Worm (Caenorhabditis elegans) whole organism, L3 larva: ENCODE measurements around the gene R03H10.5.
"Not testable (repeated sequence)": the region's sequence is repeated elsewhere in the genome, so short reads cannot be mapped to it uniquely, and the experiment has no call there.

ENCODE experiments used
- R02D3.7 ChIP-seq: fragments of 150-350 bp; optimal IDR thresholded peaks from 2 replicates; lab custom pipeline; 2014; ENCODE audit warnings: missing biosample characterization, missing genetic modification characterization
- ZK546.5 ChIP-seq: sonication (generic microtip); optimal IDR thresholded peaks from 2 replicates; lab custom pipeline; 2017; ENCODE audit warnings: missing biosample characterization, missing genetic modification characterization
- ama-1 ChIP-seq: fragments of 150-350 bp; optimal IDR thresholded peaks from 2 replicates; lab custom pipeline; 2018
- ceh-16 ChIP-seq: sonication (generic microtip); optimal IDR thresholded peaks from 2 replicates; lab custom pipeline; 2017; ENCODE audit warnings: missing biosample characterization, missing genetic modification characterization
- ceh-28 ChIP-seq: fragments of 150-350 bp; optimal IDR thresholded peaks from 2 replicates; lab custom pipeline; 2014; ENCODE audit warnings: missing biosample characterization, missing genetic modification reagents, missing genetic modification characterization
- ceh-9 ChIP-seq: sonication (generic microtip); optimal IDR thresholded peaks from 2 replicates; lab custom pipeline; 2018; ENCODE audit warnings: missing biosample characterization, missing genetic modification characterization
- daf-12 ChIP-seq: fragments of 150-350 bp; optimal IDR thresholded peaks from 2 replicates; lab custom pipeline; 2014; ENCODE audit warnings: missing biosample characterization, missing genetic modification reagents, missing genetic modification characterization
- egl-27 ChIP-seq: sonication (generic microtip); optimal IDR thresholded peaks from 4 replicates; lab custom pipeline; 2017; ENCODE audit warnings: missing biosample characterization, missing genetic modification reagents, missing genetic modification characterization
- egl-5 ChIP-seq: fragments of 150-350 bp; optimal IDR thresholded peaks from 2 replicates; lab custom pipeline; 2017; ENCODE audit warnings: missing biosample characterization, missing genetic modification reagents, missing genetic modification characterization, inconsistent platforms
- elt-2 ChIP-seq: sonication (generic microtip); optimal IDR thresholded peaks from 2 replicates; lab custom pipeline; 2016; ENCODE audit warnings: missing genetic modification reagents, mild to moderate bottlenecking, missing genetic modification characterization, missing compliant biosample characterization
- elt-3 ChIP-seq, 3 experiments: fragments of 150-350 bp in 1 of 3; sonication (generic microtip) in 2 of 3; optimal IDR thresholded peaks; 2 replicates in 2 of 3; 4 replicates in 1 of 3; lab custom pipeline; 2014 to 2017; ENCODE audit warnings: missing biosample characterization in 3 of 3, missing genetic modification characterization in 3 of 3
- eor-1 ChIP-seq, 2 experiments: fragments of 150-350 bp; optimal IDR thresholded peaks; 2 replicates each; lab custom pipeline; 2014 to 2018; ENCODE audit warnings: missing biosample characterization in 2 of 2, missing genetic modification characterization in 2 of 2
- fkh-10 ChIP-seq: sonication (generic microtip); optimal IDR thresholded peaks from 2 replicates; lab custom pipeline; 2017; ENCODE audit warnings: missing biosample characterization, missing genetic modification reagents, missing genetic modification characterization
- hmg-11 ChIP-seq: sonication (generic microtip); optimal IDR thresholded peaks from 2 replicates; lab custom pipeline; 2016; ENCODE audit warnings: missing genetic modification characterization, missing compliant biosample characterization
- jun-1 ChIP-seq: fragments of 150-350 bp; optimal IDR thresholded peaks from 2 replicates; lab custom pipeline; 2014; ENCODE audit warnings: missing biosample characterization, missing genetic modification reagents, missing genetic modification characterization
- lin-15B ChIP-seq: fragments of 150-350 bp; optimal IDR thresholded peaks from 2 replicates; lab custom pipeline; 2014; ENCODE audit warnings: missing biosample characterization, missing genetic modification characterization
- nfya-1 ChIP-seq: sonication (generic microtip); optimal IDR thresholded peaks from 2 replicates; lab custom pipeline; 2017; ENCODE audit warnings: missing genetic modification characterization, mild to moderate bottlenecking, missing compliant biosample characterization, antibody characterized with exemption, moderate library complexity; ENCODE audit not compliant: insufficient read depth
- nhr-23 ChIP-seq: fragments of 150-350 bp; optimal IDR thresholded peaks from 2 replicates; lab custom pipeline; 2014; ENCODE audit warnings: missing biosample characterization, missing genetic modification reagents, missing genetic modification characterization
- nhr-25 ChIP-seq: sonication (generic microtip); optimal IDR thresholded peaks from 2 replicates; lab custom pipeline; 2017; ENCODE audit warnings: missing biosample characterization, missing genetic modification characterization
- nhr-43 ChIP-seq: sonication (generic microtip); optimal IDR thresholded peaks from 2 replicates; lab custom pipeline; 2016; ENCODE audit warnings: mild to moderate bottlenecking, missing genetic modification characterization, missing compliant biosample characterization; ENCODE audit not compliant: poor library complexity, severe bottlenecking
- nhr-76 ChIP-seq: fragments of 150-350 bp; sonication (generic microtip); optimal IDR thresholded peaks from 5 replicates; lab custom pipeline; 2014; ENCODE audit warnings: missing biosample characterization, missing genetic modification characterization
- nhr-77 ChIP-seq: fragments of 150-350 bp; optimal IDR thresholded peaks from 2 replicates; lab custom pipeline; 2014; ENCODE audit warnings: missing biosample characterization, missing genetic modification characterization
- pha-4 ChIP-seq: fragments of 150-350 bp; optimal IDR thresholded peaks from 2 replicates; lab custom pipeline; 2014; ENCODE audit warnings: missing biosample characterization, missing genetic modification reagents, missing genetic modification characterization
- pqm-1 ChIP-seq: fragments of 150-350 bp; optimal IDR thresholded peaks from 2 replicates; lab custom pipeline; 2017; ENCODE audit warnings: missing biosample characterization, missing genetic modification characterization, inconsistent platforms
- skn-1 ChIP-seq: fragments of 150-350 bp; optimal IDR thresholded peaks from 2 replicates; lab custom pipeline; 2014; ENCODE audit warnings: missing biosample characterization, missing genetic modification characterization
- snpc-4 ChIP-seq: fragments of 150-350 bp; optimal IDR thresholded peaks from 2 replicates; lab custom pipeline; 2014; ENCODE audit warnings: missing biosample characterization, missing genetic modification characterization
- zag-1 ChIP-seq: fragments of 150-350 bp; optimal IDR thresholded peaks from 2 replicates; lab custom pipeline; 2014; ENCODE audit warnings: missing biosample characterization, missing genetic modification characterization
- ztf-4 ChIP-seq: fragments of 150-350 bp; optimal IDR thresholded peaks from 2 replicates; lab custom pipeline; 2014; ENCODE audit warnings: missing biosample characterization, missing genetic modification characterization

R03H10.5 gene

DNA sequence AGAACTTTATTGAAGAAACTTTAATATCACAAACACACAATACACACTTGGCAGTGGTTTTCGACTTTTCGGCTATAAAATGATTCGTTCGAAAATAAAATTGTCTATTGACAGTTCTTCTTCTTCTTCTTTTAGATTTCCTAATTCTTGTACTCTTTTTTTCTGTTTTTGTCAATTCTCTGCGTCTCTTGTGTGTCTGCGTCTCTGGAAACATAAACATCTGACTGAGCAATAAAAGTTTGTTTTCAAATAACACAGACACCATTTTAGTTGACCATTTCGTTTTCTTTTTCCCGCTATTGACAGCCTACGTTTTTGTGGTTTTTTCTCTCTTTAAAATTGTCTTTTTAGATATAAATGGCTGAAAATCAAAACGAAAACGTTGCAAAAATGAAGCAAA lies 9.5 kb upstream of the R03H10.5 start, which contains the start of gene R03H10.1:
TSS of gene R03H10.1 (plus strand) at position 352 of the 400 bp plus-strand sequence.
- TF ChIP-seq pha-4 (tag; lab: Kevin White, UChicago) (peak; percentile 74), egl-5 (tag; lab: Kevin White, UChicago) (peak; percentile 51), daf-12 (tag; lab: Kevin White, UChicago) (no peak)

DNA sequence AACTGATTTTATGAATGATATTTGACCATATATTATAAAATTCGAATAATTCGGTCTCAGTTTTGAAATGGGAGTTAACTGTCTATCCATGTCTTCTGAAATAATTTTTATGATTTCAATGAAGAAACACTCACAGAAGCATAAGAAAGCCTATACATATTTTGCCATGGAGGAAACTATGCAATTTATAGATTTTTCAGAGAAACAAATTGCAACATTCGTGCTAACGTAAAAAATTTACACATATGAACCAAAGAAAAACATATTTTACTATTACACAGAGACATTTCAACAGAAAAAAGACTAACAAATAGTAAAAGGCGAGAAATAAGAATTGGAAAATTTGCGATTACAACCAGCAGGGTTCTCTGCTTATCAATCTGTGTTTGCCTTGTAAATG lies 8.4 kb upstream of the R03H10.5 start, which contains the start of gene R03H10.7:
TSS of gene R03H10.7 (minus strand) at position 101 of the 400 bp plus-strand sequence.
- TF ChIP-seq ceh-28 (tag; lab: Kevin White, UChicago) (no peak), daf-12 (tag; lab: Kevin White, UChicago) (no peak), ZK546.5 (tag; lab: Kevin White, UChicago) (no peak), ceh-9 (tag; lab: Kevin White, UChicago) (no peak), eor-1 (tag; optimal IDR thresholded peaks at IDR 0.05; lab: Kevin White, UChicago) (no peak), pqm-1 (no peak), snpc-4 (tag; lab: Kevin White, UChicago) (no peak), ama-1 (lab: Kevin White, UChicago) (no peak), fkh-10 (GFP tag; lab: Kevin White, UChicago) (no peak), nhr-43 (tag; lab: Kevin White, UChicago) (no peak), hmg-11 (no peak), nhr-76 (tag; lab: Kevin White, UChicago) (no peak), skn-1 (tag; lab: Kevin White, UChicago) (no peak), elt-2 (no peak), zag-1 (tag; lab: Kevin White, UChicago) (no peak), ztf-4 (tag; lab: Kevin White, UChicago) (no peak), R02D3.7 (tag; lab: Kevin White, UChicago) (no peak)

DNA sequence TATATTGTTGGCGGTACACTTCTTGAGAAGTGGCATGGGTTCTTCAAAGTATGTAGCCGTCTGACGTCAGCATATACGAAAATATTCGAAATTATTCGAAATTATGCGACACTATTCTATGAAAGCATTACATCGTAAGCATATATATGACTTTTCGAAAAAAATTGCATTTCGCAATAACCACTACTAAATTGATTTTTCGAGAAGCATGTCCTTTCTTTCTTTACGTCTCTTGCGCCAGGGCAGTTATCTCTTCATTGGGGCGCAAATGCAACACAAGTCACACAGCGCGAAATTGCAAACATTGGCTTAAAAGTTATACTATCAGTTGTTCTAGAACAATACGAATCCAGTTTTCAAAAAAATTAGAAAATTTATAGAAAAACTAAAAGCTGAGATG lies 3.4 kb upstream of the R03H10.5 start:
- TF ChIP-seq fkh-10 (GFP tag; lab: Kevin White, UChicago) (no peak), lin-15B (tag; lab: Kevin White, UChicago) (peak; percentile 33)

DNA sequence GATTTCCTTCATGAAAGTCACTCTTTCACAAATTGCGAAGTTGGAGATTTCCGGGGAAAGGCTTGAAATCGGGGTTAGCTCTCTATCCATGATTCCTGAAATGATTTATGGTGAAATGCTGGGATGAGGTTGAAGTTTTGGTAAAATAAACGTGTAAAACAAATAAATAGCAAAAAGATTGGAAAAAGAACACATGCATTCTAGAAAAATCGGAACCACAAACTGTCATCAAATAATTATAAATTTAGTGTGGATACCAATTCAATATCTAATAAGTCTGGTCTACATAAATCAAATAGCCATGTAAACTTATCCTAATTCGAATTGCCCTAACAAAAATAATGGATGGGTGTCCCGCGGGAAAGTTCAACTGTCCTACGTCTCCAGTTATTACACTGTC lies 3.0 kb upstream of the R03H10.5 start, which contains the start of gene R03H10.6:
TSS of gene R03H10.6 (minus strand) at position 101 of the 400 bp plus-strand sequence.
- no peak for TF ChIP-seq ceh-16 (tag; lab: Kevin White, UChicago)
- no peak for TF ChIP-seq nhr-43 (tag; lab: Kevin White, UChicago)
- no peak for TF ChIP-seq elt-3 (tag; optimal IDR thresholded peaks at IDR 0.05; lab: Kevin White, UChicago)
- TF ChIP-seq egl-27 (tag; lab: Kevin White, UChicago): no peak

DNA sequence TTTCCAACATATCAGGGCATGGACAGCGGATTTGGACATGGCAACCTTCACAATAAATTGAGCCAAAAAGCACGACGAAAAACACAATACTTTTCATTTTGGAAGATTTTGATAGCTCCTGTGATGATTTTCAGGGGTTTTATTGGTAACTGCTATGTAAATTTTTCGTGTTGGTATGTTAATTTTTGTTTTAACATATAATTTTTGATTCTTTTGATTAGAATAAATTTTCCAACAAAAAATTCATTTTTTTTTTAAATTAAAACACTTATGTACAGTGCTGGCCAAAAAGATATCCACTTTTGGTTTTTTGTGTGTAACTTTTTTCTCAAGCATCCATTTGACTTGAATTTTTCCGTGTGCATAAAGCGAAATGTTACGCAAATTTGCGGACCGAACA lies 2.0 kb downstream of the R03H10.5 start, which contains the start of gene R03H10.4:
TSS of gene R03H10.4 (minus strand) at position 101 of the 400 bp plus-strand sequence.
- TF ChIP-seq ama-1 (lab: Kevin White, UChicago); jun-1 (tag; lab: Kevin White, UChicago); ceh-28 (tag; lab: Kevin White, UChicago): not testable (repeated sequence)

DNA sequence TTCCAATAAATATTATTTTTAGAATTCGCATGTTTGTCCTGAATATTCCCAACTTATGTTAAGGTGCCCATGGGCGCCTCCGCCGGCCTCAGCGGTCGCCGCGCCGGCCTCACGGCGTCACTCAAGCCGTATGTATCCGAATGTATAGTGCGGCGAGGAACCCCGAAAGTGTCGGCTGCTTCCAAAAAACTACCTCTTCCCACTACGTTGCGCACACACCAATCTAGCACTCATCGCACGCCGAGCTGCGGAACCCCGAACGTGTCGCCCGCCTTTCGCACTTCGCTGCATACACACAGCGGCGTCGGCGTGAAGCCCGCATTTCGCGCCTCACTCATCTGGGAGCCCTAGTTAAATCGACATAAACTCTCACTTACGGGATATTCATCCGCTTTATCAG lies 2.6 kb downstream of the R03H10.5 start:
- no peak for TF ChIP-seq nhr-25 (tag; lab: Kevin White, UChicago)
- TF ChIP-seq, all 47 proteins: peak for 0

DNA sequence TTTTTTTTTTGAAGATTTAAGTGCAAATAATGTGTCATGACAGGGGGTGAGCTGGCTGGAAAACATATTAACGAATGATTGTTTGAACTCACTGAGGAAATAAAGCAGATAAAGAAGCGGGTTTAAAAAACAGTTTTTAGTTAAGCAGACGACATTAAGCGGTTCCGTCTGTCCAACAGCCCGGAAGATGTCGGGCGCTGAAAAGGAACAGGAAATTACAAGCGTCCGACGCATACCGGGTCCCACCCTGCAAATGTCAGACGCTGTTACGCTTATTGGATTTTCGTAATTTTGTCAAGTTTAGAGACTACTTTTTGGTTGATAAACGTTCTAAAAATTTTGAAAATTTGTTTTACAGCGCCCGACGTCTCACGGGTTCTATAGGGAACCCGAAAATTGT lies 10.8 kb downstream of the R03H10.5 start:
- TF ChIP-seq nhr-43 (tag; lab: Kevin White, UChicago) (no peak), ceh-16 (tag; lab: Kevin White, UChicago) (no peak), lin-15B (tag; lab: Kevin White, UChicago) (no peak), nhr-77 (tag; lab: Kevin White, UChicago) (no peak)

DNA sequence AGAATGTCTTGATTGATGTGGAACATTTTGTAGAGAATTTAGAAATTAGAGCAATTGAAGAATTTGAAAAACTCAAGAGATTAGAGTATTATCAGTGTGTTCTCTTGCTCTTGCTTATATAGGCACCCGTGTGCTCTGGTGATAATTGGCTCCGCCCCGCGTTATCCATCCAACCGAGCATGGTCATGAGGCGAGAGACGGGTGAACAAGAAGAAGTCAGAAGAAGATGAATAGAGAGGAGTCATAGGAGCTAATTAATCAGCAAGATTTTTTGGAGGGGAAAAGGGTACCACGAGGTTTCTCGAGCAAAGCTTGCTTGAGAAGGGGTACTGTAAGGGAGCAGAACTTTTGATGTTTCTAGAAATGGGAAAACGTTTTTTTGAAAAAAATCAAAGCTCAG lies 12.6 kb downstream of the R03H10.5 start:
- TF ChIP-seq nhr-23 (tag; lab: Kevin White, UChicago) (no peak), egl-5 (tag; lab: Kevin White, UChicago) (no peak), ztf-4 (tag; lab: Kevin White, UChicago) (no peak), nfya-1 (tag; lab: Kevin White, UChicago) (no peak)
